Worm (Caenorhabditis elegans) whole organism, L4/young adult: ENCODE measurements around the gene acs-18.

Experiments
- W03F9.2 ChIP-seq: fragments of 150-350 bp; optimal IDR thresholded peaks from 2 replicates; lab custom pipeline; 2014; ENCODE audit warnings: missing biosample characterization, missing genetic modification characterization
- dao-5 ChIP-seq: sonication (generic microtip); optimal IDR thresholded peaks from 2 replicates; lab custom pipeline; 2016; ENCODE audit warnings: missing genotype, missing genetic modification characterization, moderate library complexity, missing compliant biosample characterization
- him-1 ChIP-seq: sonication (generic microtip); optimal IDR thresholded peaks from 2 replicates; lab custom pipeline; 2016; ENCODE audit warnings: missing genotype, missing genetic modification reagents, missing genetic modification characterization, missing compliant biosample characterization

Gene acs-18

ce11 chrIV:10286655-10287054 lies 26.8 kb downstream of the acs-18 start, which contains the start of gene ebax-1:
Gene ebax-1, plus strand, starts transcription at chrIV:10286955.
- TF ChIP-seq dao-5 (no peak), W03F9.2 (tag; lab: Kevin White, UChicago) (no peak), him-1 (no peak)

- TF ChIP-seq dao-5 (no peak), him-1 (no peak), W03F9.2 (tag; lab: Kevin White, UChicago) (no peak)
Observed at ce11 chrIV:10285328-10285727, 28.1 kb downstream of the acs-18 start.

- TF ChIP-seq W03F9.2 (tag; lab: Kevin White, UChicago) (no peak), him-1 (no peak), dao-5 (no peak)
Observed at ce11 chrIV:10284194-10284910, 29.1 kb downstream of the acs-18 start, which contains the start of gene rad-51. Gene rad-51, minus strand, starts transcription at chrIV:10284244.

DNA sequence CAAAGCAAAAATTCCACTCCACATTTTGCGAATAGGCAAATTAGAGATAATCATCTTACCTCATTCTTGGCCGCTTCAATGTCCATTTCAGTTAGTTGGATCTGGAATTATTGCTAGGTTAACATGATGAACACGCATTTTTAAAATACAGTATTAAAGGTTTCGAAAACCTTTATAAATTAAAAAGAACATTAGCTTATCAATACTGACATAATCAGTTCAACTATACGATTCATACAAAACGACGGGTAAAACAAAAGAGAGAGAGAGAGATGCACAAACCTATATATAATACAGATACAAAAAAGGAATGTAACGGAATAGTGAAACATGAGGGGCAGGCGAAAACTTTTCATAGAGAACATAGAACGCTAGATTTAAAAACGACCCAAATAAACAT lies 32.0 kb downstream of the acs-18 start, which contains the start of gene thk-1:
TSS of gene thk-1 (minus strand) at position 101 of the 400 bp plus-strand sequence.
- TF ChIP-seq W03F9.2 (tag; lab: Kevin White, UChicago), result no peak
- TF ChIP-seq him-1, result no peak
- no peak for TF ChIP-seq dao-5

DNA sequence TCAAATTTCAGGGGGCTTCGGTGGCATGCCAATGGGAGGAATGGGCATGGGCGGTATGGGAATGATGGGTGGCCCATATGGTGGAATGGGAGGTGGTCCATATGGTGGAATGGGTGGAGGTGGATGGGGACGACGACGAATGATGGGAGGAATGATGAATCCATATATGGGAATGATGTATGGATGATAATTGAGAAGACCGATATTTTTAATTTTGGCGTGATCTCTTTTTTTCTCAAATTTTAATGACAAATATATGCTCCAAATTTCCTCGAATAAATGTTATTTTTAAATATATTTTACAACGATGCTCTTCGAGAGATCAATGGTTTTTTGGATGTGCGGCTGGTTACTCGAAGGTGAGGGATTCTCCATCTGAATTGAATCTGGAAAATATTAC lies 35.7 kb downstream of the acs-18 start, which contains the start of gene Y43C5A.4:
TSS of gene Y43C5A.4 (plus strand) at position 301 of the 400 bp plus-strand sequence.
- no peak for TF ChIP-seq W03F9.2 (tag; lab: Kevin White, UChicago)
- no peak for TF ChIP-seq dao-5
- no peak for TF ChIP-seq him-1

DNA sequence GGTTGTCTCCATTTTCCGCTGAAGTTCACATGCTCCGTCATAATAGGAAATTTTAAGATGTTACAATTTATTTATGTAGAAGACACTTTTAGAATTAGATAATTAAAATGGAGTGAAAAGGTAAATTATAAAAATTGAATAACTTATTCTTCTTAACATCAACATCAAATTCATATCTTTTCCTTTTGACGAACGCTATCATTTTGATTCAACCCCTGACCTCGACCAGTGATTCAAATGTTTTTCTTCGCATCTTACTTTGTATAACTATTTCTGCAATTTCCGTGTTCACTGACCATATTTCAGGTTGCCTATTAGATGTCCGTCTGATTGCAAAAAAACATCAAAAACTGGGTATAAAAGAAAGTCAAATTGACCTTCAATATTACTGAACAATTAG lies 36.5 kb downstream of the acs-18 start, which contains the start of gene Y43C5A.7:
TSS of gene Y43C5A.7 (plus strand) at position 301 of the 400 bp plus-strand sequence.
- TF ChIP-seq W03F9.2 (tag; lab: Kevin White, UChicago) (no peak), him-1 (no peak), dao-5 (no peak)

DNA sequence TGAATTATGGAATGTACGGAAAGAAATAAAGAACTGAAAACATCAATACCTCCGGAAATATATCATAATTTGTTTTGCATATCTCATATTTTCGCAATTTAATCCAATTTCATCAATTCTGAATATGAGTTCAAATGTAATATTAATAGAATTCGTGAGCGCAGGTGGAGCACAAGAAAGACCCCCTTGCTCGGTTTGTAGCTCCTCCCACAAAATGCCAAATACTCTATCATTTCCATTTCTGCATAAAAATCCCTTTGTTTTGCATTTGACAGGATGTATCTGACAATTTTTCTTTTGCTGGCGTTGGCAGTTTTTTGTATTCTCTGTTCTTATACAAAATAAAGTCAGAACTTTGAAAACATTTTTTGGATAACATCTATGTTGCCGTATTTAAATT lies 38.4 kb downstream of the acs-18 start:
- no peak for TF ChIP-seq W03F9.2 (tag; lab: Kevin White, UChicago)
- TF ChIP-seq him-1, result no peak
- no peak for TF ChIP-seq dao-5

DNA sequence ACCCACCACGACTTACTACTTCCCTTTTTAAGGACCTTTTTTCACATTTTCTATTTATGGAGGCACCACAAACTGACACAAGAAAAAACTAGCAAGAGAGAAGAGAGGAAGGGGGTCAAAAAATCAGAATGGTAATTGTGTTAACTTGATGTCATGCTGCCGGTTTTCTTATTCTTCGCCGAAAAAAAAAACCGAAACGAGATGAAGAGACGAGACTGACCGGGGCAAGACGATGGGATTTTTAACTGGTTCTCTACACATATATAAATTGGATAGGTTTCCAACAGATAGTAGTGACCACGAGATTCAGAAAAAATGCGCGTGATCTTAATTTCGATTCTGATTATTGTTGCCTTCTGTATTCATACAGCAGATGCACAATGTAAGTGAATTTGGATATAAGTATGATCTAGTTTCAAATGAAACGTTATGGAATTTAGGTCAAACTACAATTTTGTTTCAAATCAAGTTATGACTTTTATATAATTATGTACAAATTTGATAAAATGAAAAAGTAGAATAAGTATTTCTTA lies 39.6 kb downstream of the acs-18 start, which contains the start of gene Y43C5A.3:
TSS of gene Y43C5A.3 (plus strand) at position 256 of the 533 bp plus-strand sequence.
- TF ChIP-seq him-1, result no peak
- no peak for TF ChIP-seq dao-5
- TF ChIP-seq W03F9.2 (tag; lab: Kevin White, UChicago), result no peak

DNA sequence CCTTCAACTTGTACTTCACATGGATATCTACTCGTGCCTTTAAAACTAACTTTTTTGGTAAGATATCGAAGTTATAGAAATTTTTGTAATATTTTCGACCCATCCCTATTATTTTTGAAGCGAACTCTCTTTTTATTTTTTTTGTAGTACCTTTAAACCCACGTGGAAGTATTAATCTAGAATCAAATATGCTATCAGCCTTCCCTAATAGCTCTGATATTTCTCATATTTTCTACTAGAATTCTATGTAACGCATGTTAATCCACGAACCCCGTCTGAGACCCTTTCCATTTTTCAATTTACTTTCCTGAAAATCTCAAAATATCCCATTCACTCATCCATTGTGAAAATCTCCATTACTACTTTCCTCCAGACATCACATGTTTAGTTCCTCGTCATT lies 40.1 kb downstream of the acs-18 start:
- TF ChIP-seq dao-5 (no peak), him-1 (no peak), W03F9.2 (tag; lab: Kevin White, UChicago) (no peak)

ce11 chrIV:10269137-10269933 lies 44.1 kb downstream of the acs-18 start, which contains the start of the genes nspd-7 and Y43C5A.2:
Gene nspd-7, minus strand, starts transcription at chrIV:10269187.
Gene Y43C5A.2, plus strand, starts transcription at chrIV:10269883.
- TF ChIP-seq W03F9.2 (tag; lab: Kevin White, UChicago), result no peak
- no peak for TF ChIP-seq him-1
- no peak for TF ChIP-seq dao-5

DNA sequence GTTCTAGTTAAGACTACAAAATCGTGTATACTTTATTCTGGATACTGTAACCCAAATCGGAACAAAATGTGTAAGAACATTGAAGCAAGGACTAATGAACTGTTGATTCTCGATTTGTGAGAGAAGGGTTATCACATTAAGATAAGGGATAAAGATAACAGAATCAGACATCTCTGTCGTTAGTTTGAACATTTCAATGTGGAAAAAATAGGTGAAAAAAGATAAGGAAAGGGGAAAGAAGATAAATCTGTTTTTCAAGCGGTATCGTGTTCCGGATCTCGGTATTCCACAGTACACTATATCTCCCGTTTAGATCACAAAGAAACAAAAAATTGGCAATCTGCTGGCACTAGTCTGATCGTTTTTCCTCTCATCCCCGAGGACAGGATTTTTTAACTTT lies 52.4 kb downstream of the acs-18 start:
- TF ChIP-seq him-1 (no peak), dao-5 (no peak), W03F9.2 (tag; lab: Kevin White, UChicago) (no peak)
